Fruit fly (Drosophila melanogaster) whole organism, embryonic: ENCODE results near the gene CG13622.
A peak's percentile ranks its signal among the peaks of the same experiment; 100 is the strongest.

Experiments
- Abd-B ChIP-seq: fragments of 200-800 bp; sonication (Bioruptor generic); optimal IDR thresholded peaks from 2 replicates; lab custom pipeline; 2018; ENCODE audit warnings: missing biosample characterization, mild to moderate bottlenecking, missing genetic modification characterization, moderate library complexity
- Adf1 ChIP-seq: fragments of 200-800 bp; sonication (Bioruptor generic); IDR thresholded peaks from 2 replicates; pipeline ENCODE4 v1.3.6; 2022; ENCODE audit warnings: missing biosample characterization, missing genetic modification characterization
- Atf-2 ChIP-seq: fragments of 200-800 bp; sonication (Bioruptor generic); optimal IDR thresholded peaks from 2 replicates; lab custom pipeline; 2016; ENCODE audit warnings: missing biosample characterization, missing genetic modification characterization
- BtbVII ChIP-seq: fragments of 200-800 bp; sonication (Bioruptor generic); optimal IDR thresholded peaks from 3 replicates; lab custom pipeline; 2017; ENCODE audit warnings: missing biosample characterization, mild to moderate bottlenecking, missing genetic modification characterization
- CG11504 ChIP-seq: fragments of 200-800 bp; sonication (Bioruptor generic); optimal IDR thresholded peaks from 3 replicates; lab custom pipeline; 2019; ENCODE audit warnings: missing biosample characterization, mild to moderate bottlenecking, missing genetic modification characterization, moderate library complexity
- CG1233 ChIP-seq: fragments of 200-800 bp; sonication (Bioruptor generic); optimal IDR thresholded peaks from 4 replicates; lab custom pipeline; 2018; ENCODE audit warnings: missing biosample characterization, mild to moderate bottlenecking, missing genetic modification characterization
- CG12391 ChIP-seq: fragments of 200-800 bp; sonication (Bioruptor generic); optimal IDR thresholded peaks from 3 replicates; lab custom pipeline; 2018; ENCODE audit warnings: missing biosample characterization, mild to moderate bottlenecking, missing genetic modification characterization, moderate library complexity
- CG12659 ChIP-seq: fragments of 200-800 bp; sonication (Bioruptor generic); optimal IDR thresholded peaks from 3 replicates; lab custom pipeline; 2017; ENCODE audit warnings: mild to moderate bottlenecking, missing biosample characterization, missing genetic modification reagents, missing genetic modification characterization
- CG13287 ChIP-seq: fragments of 200-800 bp; sonication (Bioruptor generic); IDR thresholded peaks from 2 replicates; pipeline ENCODE4 v1.3.6; 2022; ENCODE audit warnings: missing biosample characterization, missing genetic modification characterization; ENCODE audit not compliant: partially characterized antibody
- CG14014 ChIP-seq: fragments of 200-800 bp; sonication (Bioruptor generic); IDR thresholded peaks from 2 replicates; pipeline ENCODE4 v1.3.6; 2022; ENCODE audit warnings: missing biosample characterization, missing genetic modification characterization
- CG17328 ChIP-seq: fragments of 200-800 bp; sonication (Bioruptor generic); IDR thresholded peaks from 2 replicates; pipeline ENCODE4 v1.3.6; 2022; ENCODE audit warnings: missing biosample characterization, missing genetic modification characterization
- CG2116 ChIP-seq: fragments of 200-800 bp; sonication (Bioruptor generic); optimal IDR thresholded peaks from 3 replicates; lab custom pipeline; 2018; ENCODE audit warnings: missing biosample characterization, mild to moderate bottlenecking, missing genetic modification characterization
- CG34224 ChIP-seq: fragments of 200-800 bp; sonication (Bioruptor generic); IDR thresholded peaks from 3 replicates; pipeline ENCODE4 v1.3.6; 2022; ENCODE audit warnings: missing biosample characterization, missing genetic modification characterization; ENCODE audit not compliant: partially characterized antibody
- CG34376 ChIP-seq: fragments of 200-800 bp; sonication (Bioruptor generic); optimal IDR thresholded peaks from 2 replicates; lab custom pipeline; 2018; ENCODE audit warnings: missing biosample characterization, mild to moderate bottlenecking, missing genetic modification characterization
- CG34422 ChIP-seq: fragments of 200-800 bp; sonication (Bioruptor generic); IDR thresholded peaks from 3 replicates; pipeline ENCODE4 v1.3.6; 2022; ENCODE audit warnings: missing biosample characterization, missing genetic modification characterization
- CG3995 ChIP-seq: fragments of 200-800 bp; sonication (Bioruptor generic); optimal IDR thresholded peaks from 3 replicates; lab custom pipeline; 2016; ENCODE audit warnings: missing biosample characterization, missing genetic modification characterization
- CG4404 ChIP-seq: fragments of 200-800 bp; sonication (Bioruptor generic); IDR thresholded peaks from 2 replicates; pipeline ENCODE4 v1.3.6; 2022; ENCODE audit warnings: missing biosample characterization, missing genetic modification characterization
- CG6689 ChIP-seq: fragments of 200-800 bp; sonication (Bioruptor generic); IDR thresholded peaks from 2 replicates; pipeline ENCODE4 v1.3.6; 2022; ENCODE audit warnings: missing biosample characterization, missing genetic modification characterization
- CG8478 ChIP-seq: fragments of >200 bp; optimal IDR thresholded peaks from 2 replicates; lab custom pipeline; 2018
- CG8944 ChIP-seq: fragments of 200-800 bp; sonication (Bioruptor generic); optimal IDR thresholded peaks from 3 replicates; lab custom pipeline; 2016; ENCODE audit warnings: missing biosample characterization, missing genetic modification characterization
- CkIIα-i1 ChIP-seq: fragments of 200-800 bp; sonication (Bioruptor generic); IDR thresholded peaks from 2 replicates; pipeline ENCODE4 v1.3.6; 2022; ENCODE audit warnings: missing biosample characterization, missing genetic modification characterization
- Dad ChIP-seq: fragments of 200-800 bp; sonication (Bioruptor generic); optimal IDR thresholded peaks from 3 replicates; lab custom pipeline; 2016; ENCODE audit warnings: missing biosample characterization, missing genetic modification characterization
- Ets97D ChIP-seq: fragments of 200-800 bp; sonication (Bioruptor generic); optimal IDR thresholded peaks from 3 replicates; lab custom pipeline; 2016; ENCODE audit warnings: missing biosample characterization, missing genetic modification characterization
- Gug ChIP-seq: fragments of 200-800 bp; sonication (Bioruptor generic); IDR thresholded peaks from 4 replicates; pipeline ENCODE4 v1.3.6; 2022; ENCODE audit warnings: missing biosample characterization, missing genetic modification characterization
- HmgD ChIP-seq: fragments of 200-800 bp; sonication (Bioruptor generic); optimal IDR thresholded peaks from 3 replicates; lab custom pipeline; 2016; ENCODE audit warnings: missing biosample characterization, missing genetic modification characterization
- MTF-1 ChIP-seq: fragments of 200-800 bp; sonication (Bioruptor generic); optimal IDR thresholded peaks from 2 replicates; lab custom pipeline; 2018; ENCODE audit warnings: missing biosample characterization, mild to moderate bottlenecking, missing genetic modification characterization, borderline replicate concordance
- Mes4 ChIP-seq: fragments of 200-800 bp; sonication (Bioruptor generic); optimal IDR thresholded peaks from 2 replicates; lab custom pipeline; 2016; ENCODE audit warnings: missing biosample characterization, missing genetic modification characterization
- Mrtf ChIP-seq: fragments of 200-800 bp; sonication (Bioruptor generic); IDR thresholded peaks from 3 replicates; pipeline ENCODE4 v1.3.6; 2022; ENCODE audit warnings: missing biosample characterization, missing genetic modification characterization
- NC2α ChIP-seq: fragments of 200-800 bp; sonication (Bioruptor generic); optimal IDR thresholded peaks from 2 replicates; lab custom pipeline; 2016; ENCODE audit warnings: missing biosample characterization, missing genetic modification characterization
- Nf-YA ChIP-seq: fragments of 200-800 bp; sonication (Bioruptor generic); IDR thresholded peaks from 2 replicates; pipeline ENCODE4 v1.3.6; 2022; ENCODE audit warnings: missing biosample characterization, missing genetic modification characterization
- Nf-YC ChIP-seq: fragments of 200-800 bp; optimal IDR thresholded peaks from 3 replicates; lab custom pipeline; 2019; ENCODE audit warnings: missing biosample characterization, mild to moderate bottlenecking, missing genetic modification characterization, moderate library complexity
- Pdp1 ChIP-seq, 2 experiments: fragments of 200-800 bp; sonication (Bioruptor generic); optimal IDR thresholded peaks; 3 replicates each; lab custom pipeline; 2016; ENCODE audit warnings: missing biosample characterization in 2 of 2, missing genetic modification characterization in 2 of 2, mild to moderate bottlenecking in 1 of 2, moderate library complexity in 1 of 2
- Ptx1 ChIP-seq: fragments of 200-800 bp; sonication (Bioruptor generic); IDR thresholded peaks from 2 replicates; pipeline ENCODE4 v1.3.6; 2022; ENCODE audit warnings: missing biosample characterization, missing genetic modification characterization
- cg ChIP-seq: fragments of 200-800 bp; sonication (Bioruptor generic); optimal IDR thresholded peaks from 3 replicates; lab custom pipeline; 2019; ENCODE audit warnings: missing biosample characterization, mild to moderate bottlenecking, missing genetic modification characterization, moderate library complexity
- chn ChIP-seq: fragments of 200-800 bp; sonication (Bioruptor generic); optimal IDR thresholded peaks from 2 replicates; lab custom pipeline; 2016; ENCODE audit warnings: missing biosample characterization, missing genetic modification characterization
- disco-r ChIP-seq: fragments of 200-800 bp; sonication (Bioruptor generic); optimal IDR thresholded peaks from 2 replicates; lab custom pipeline; 2016; ENCODE audit warnings: missing biosample characterization, missing genetic modification characterization
- ewg ChIP-seq: fragments of 200-800 bp; sonication (Bioruptor generic); optimal IDR thresholded peaks from 3 replicates; lab custom pipeline; 2017; ENCODE audit warnings: mild to moderate bottlenecking, missing biosample characterization, missing genetic modification reagents, missing genetic modification characterization
- ftz-f1 ChIP-seq: fragments of 200-800 bp; sonication (Bioruptor generic); optimal IDR thresholded peaks from 2 replicates; lab custom pipeline; 2016; ENCODE audit warnings: missing biosample characterization, missing genetic modification characterization
- hb ChIP-seq: fragments of 200-800 bp; sonication (Bioruptor generic); IDR thresholded peaks from 3 replicates; pipeline ENCODE4 v1.3.6; 2022; ENCODE audit warnings: missing biosample characterization, missing genetic modification characterization; ENCODE audit not compliant: partially characterized antibody
- ind ChIP-seq: fragments of 200-800 bp; sonication (Bioruptor generic); optimal IDR thresholded peaks from 3 replicates; lab custom pipeline; 2016; ENCODE audit warnings: missing biosample characterization, missing genetic modification characterization
- mirr ChIP-seq: fragments of 200-800 bp; sonication (Bioruptor generic); optimal IDR thresholded peaks from 3 replicates; lab custom pipeline; 2018; ENCODE audit warnings: missing biosample characterization, mild to moderate bottlenecking, missing genetic modification characterization
- nom ChIP-seq: fragments of 200-800 bp; sonication (Bioruptor generic); optimal IDR thresholded peaks from 2 replicates; lab custom pipeline; 2017; ENCODE audit warnings: missing biosample characterization, missing genetic modification characterization, mild to moderate bottlenecking, moderate library complexity, missing genetic modification reagents
- onecut ChIP-seq: fragments of 200-800 bp; sonication (Bioruptor generic); IDR thresholded peaks from 2 replicates; pipeline ENCODE4 v1.3.6; 2022; ENCODE audit warnings: missing biosample characterization, missing genetic modification characterization
- rib ChIP-seq: fragments of 200-800 bp; sonication (Bioruptor generic); IDR thresholded peaks from 2 replicates; pipeline ENCODE4 v1.3.6; 2022; ENCODE audit warnings: missing biosample characterization, missing genetic modification characterization
- slbo ChIP-seq: fragments of 200-800 bp; sonication (Bioruptor generic); IDR thresholded peaks from 2 replicates; pipeline ENCODE4 v1.3.6; 2022; ENCODE audit warnings: missing biosample characterization, missing genetic modification characterization
- vfl ChIP-seq: fragments of 200-800 bp; sonication (Bioruptor generic); optimal IDR thresholded peaks from 2 replicates; lab custom pipeline; 2016; ENCODE audit warnings: missing biosample characterization, missing genetic modification characterization
- wdn ChIP-seq: fragments of 200-800 bp; sonication (Bioruptor generic); IDR thresholded peaks from 2 replicates; pipeline ENCODE4 v1.3.6; 2022; ENCODE audit warnings: missing biosample characterization, missing genetic modification characterization
- wek ChIP-seq: fragments of 200-800 bp; sonication (Bioruptor generic); optimal IDR thresholded peaks from 3 replicates; lab custom pipeline; 2018; ENCODE audit warnings: missing biosample characterization, mild to moderate bottlenecking, missing genetic modification characterization, moderate library complexity
- zen2 ChIP-seq: fragments of 200-800 bp; sonication (Bioruptor generic); IDR thresholded peaks from 3 replicates; pipeline ENCODE4 v1.3.6; 2022; ENCODE audit warnings: missing biosample characterization, missing genetic modification characterization; ENCODE audit not compliant: partially characterized antibody
- zfh2 ChIP-seq: fragments of 200-800 bp; sonication (Bioruptor generic); optimal IDR thresholded peaks from 2 replicates; lab custom pipeline; 2016; ENCODE audit warnings: missing biosample characterization, missing genetic modification characterization

CG13622 gene

DNA sequence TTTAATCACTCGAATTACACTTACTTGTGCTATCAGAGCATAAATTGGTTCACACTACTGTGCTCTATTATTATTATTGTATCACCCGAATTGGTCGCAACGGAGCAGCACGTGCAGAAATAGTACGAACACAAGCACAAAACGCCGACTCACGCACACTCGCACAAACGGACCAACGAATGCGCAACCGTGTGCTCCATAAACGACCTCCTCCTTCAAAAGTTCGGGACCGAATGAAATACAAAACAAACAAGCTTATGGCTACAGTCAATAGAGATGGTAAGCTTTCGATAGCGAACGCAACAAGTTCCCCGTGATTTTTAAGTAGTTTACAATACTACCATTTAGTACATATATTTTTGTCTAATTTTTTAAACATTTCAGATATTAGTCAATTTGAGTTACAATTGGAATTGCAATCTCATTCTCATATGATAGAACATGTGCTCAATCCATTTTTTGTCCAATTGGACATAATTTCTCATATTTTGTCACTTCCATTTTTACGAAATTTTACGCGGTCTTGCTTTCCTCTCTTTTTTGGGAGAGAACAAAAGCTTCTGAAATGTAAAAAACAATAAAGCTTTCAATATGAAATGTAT, 20.3 kb upstream of the CG13622 start, which contains the start of gene Cftr (continued):
- TF ChIP-seq CG3995 (peak; percentile 97), Mes4 (GFP tag; lab: Kevin White, UChicago) (peak; percentile 1), NC2α (GFP tag; lab: Kevin White, UChicago) (peak; percentile 55), zfh2 (GFP tag; lab: Kevin White, UChicago) (peak; percentile 53), CG6689 (GFP tag; lab: Robert Waterston, UW) (no peak), rib (GFP tag; lab: Robert Waterston, UW) (peak; percentile 67; the same call in 1 of the 2 replicates), CG12391 (tag; lab: Kevin White, UChicago) (no peak), Atf-2 (no peak), Ets97D (GFP tag; lab: Kevin White, UChicago) (peak; percentile 45), slbo (GFP tag; lab: Robert Waterston, UW) (peak; percentile 73), CG8478 (lab: Kevin White, UChicago) (no peak), CG17328 (GFP tag; lab: Robert Waterston, UW) (peak; percentile 42; the same call in 1 of the 2 replicates), vfl (peak; percentile 53), Gug (no peak), CG34422 (GFP tag; lab: Robert Waterston, UW) (peak; percentile 93), CG13287 (GFP tag; lab: Robert Waterston, UW) (peak; percentile 62), BtbVII (GFP tag; lab: Kevin White, UChicago) (peak; percentile 6), zen2 (GFP tag; lab: Robert Waterston, UW) (peak; percentile 24; the same call in 1 of the 3 replicates), cg (peak; percentile 90), Nf-YA (GFP tag; lab: Robert Waterston, UW) (peak; percentile 18; the same call in 1 of the 2 replicates), ftz-f1 (GFP tag; lab: Kevin White, UChicago) (peak; percentile 75), CG34376 (GFP tag; lab: Kevin White, UChicago) (peak; percentile 68), HmgD (GFP tag; lab: Kevin White, UChicago) (peak; percentile 13), CkIIα-i1 (GFP tag; lab: Robert Waterston, UW) (no peak), hb (GFP tag; lab: Robert Waterston, UW) (0 out of 3 replicates have a peak, but pooled peaks have one; percentile 23), Abd-B (no peak), CG12659 (peak; percentile 55), wdn (GFP tag; lab: Robert Waterston, UW) (no peak), onecut (peak; percentile 48; the same call in 1 of the 2 replicates), CG2116 (GFP tag; lab: Kevin White, UChicago) (peak; percentile 10), ewg (GFP tag; lab: Kevin White, UChicago) (peak; percentile 15), Mrtf (GFP tag; lab: Robert Waterston, UW) (peak; percentile 39; the same call in 2 of the 3 replicates), Ptx1 (peak; percentile 43), Adf1 (GFP tag; lab: Robert Waterston, UW) (peak; percentile 9; the same call in 1 of the 2 replicates), CG14014 (GFP tag; lab: Robert Waterston, UW) (peak; percentile 65; the same call in 1 of the 2 replicates), Pdp1 (GFP tag; optimal IDR thresholded peaks at IDR 0.05; lab: Kevin White, UChicago) (peak; percentile 27 to 83), Nf-YC (tag; lab: Kevin White, UChicago) (peak; percentile 19), CG8944 (GFP tag; lab: Kevin White, UChicago) (no peak), Dad (GFP tag; lab: Kevin White, UChicago) (peak; percentile 55), ind (no peak), chn (GFP tag; lab: Kevin White, UChicago) (peak; percentile 31), CG11504 (tag; lab: Kevin White, UChicago) (peak; percentile 66), CG1233 (GFP tag; lab: Kevin White, UChicago) (peak; percentile 51), MTF-1 (GFP tag; lab: Kevin White, UChicago) (peak; percentile 70), CG4404 (GFP tag; lab: Robert Waterston, UW) (no peak), nom (GFP tag; lab: Kevin White, UChicago) (peak; percentile 47), CG34224 (GFP tag; lab: Robert Waterston, UW) (peak; percentile 44; the same call in 1 of the 3 replicates), mirr (GFP tag; lab: Kevin White, UChicago) (peak; percentile 88), wek (GFP tag; lab: Kevin White, UChicago) (peak; percentile 18), disco-r (GFP tag; lab: Kevin White, UChicago) (peak; percentile 5)
